Fruit fly (Drosophila melanogaster): Measurements from ENCODE around the gene Cmpk.
A peak's percentile ranks its signal among the peaks of the same experiment; 100 is the strongest.

Gene Cmpk

DNA sequence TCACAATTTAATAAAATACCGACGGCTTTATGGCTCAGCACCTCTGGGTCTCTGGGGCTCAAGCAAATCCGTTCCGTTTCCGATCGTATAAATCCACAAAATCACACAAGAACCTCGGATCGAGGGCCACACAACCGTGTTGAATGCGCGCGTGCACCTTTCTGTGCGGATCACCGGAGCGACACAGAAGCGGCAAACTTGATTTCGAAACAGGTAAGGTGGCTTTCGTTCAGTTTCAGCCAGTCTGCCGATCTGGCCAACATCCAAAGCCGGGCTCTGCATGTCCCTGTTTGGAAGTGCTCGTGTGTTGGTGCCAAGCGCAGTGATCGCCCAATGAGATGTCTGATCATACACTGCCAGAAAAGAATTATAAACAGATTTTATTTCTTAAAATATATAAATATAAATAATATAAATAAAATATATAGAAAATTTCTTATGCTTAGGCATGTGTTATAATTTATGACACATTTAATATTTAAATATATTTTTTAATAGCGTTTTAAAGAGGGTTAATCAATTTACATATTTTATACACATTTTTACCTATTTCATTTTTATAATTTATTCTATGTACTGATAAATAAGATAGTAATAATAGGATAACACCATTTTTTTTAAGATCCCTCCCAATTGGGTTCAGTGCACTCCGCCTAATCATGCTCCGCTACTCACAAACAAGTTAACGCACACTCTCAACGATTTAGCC is 43.4 kb upstream of the Cmpk start, which contains the start of gene dysf:
Gene dysf (minus strand): TSS at position 210 of the 709 bp plus-strand sequence.
- no peak for TF ChIP-seq fkh (GFP tag; optimal IDR thresholded peaks at IDR 0.05)
- peak; percentile 44; the same call in 2 of the 3 replicates for TF ChIP-seq eg (GFP tag; IDR thresholded peaks at IDR 0.05)
- peak; percentile 57 for TF ChIP-seq CG8319 (GFP tag; optimal IDR thresholded peaks at IDR 0.05)
- peak; percentile 77 for TF ChIP-seq CG6808 (GFP tag; optimal IDR thresholded peaks at IDR 0.05)
- TF ChIP-seq achi (GFP tag; optimal IDR thresholded peaks at IDR 0.05): peak; percentile 78
- peak; percentile 63 for TF ChIP-seq CG11762 (GFP tag; optimal IDR thresholded peaks at IDR 0.05; ENCODE audit: insufficient read depth)
- TF ChIP-seq CG11902 (GFP tag; optimal IDR thresholded peaks at IDR 0.05): peak; percentile 44
- TF ChIP-seq CG10631 (GFP tag; optimal IDR thresholded peaks at IDR 0.05): peak; percentile 83
- TF ChIP-seq Sox102F (GFP tag; optimal IDR thresholded peaks at IDR 0.05): peak; percentile 27
- TF ChIP-seq Hr38 (GFP tag; optimal IDR thresholded peaks at IDR 0.05): no peak
- peak; percentile 69 for TF ChIP-seq Blimp-1 (GFP tag; optimal IDR thresholded peaks at IDR 0.05)
- TF ChIP-seq CG8632 (GFP tag; optimal IDR thresholded peaks at IDR 0.05): peak; percentile 82
- peak; percentile 76 for TF ChIP-seq dsx (GFP tag; optimal IDR thresholded peaks at IDR 0.05; ENCODE audit: poor library complexity, severe bottlenecking)
- TF ChIP-seq esn (GFP tag; optimal IDR thresholded peaks at IDR 0.05): peak; percentile 72
- TF ChIP-seq lz (GFP tag; optimal IDR thresholded peaks at IDR 0.05): peak; percentile 33
- TF ChIP-seq Eip75B (GFP tag; optimal IDR thresholded peaks at IDR 0.05): no peak
- TF ChIP-seq CG16779 (tag; optimal IDR thresholded peaks at IDR 0.05): peak; percentile 37
- peak; percentile 76 for TF ChIP-seq acj6 (GFP tag; optimal IDR thresholded peaks at IDR 0.05)
- TF ChIP-seq Lpt (GFP tag; optimal IDR thresholded peaks at IDR 0.05): peak; percentile 61
- peak; percentile 52 for TF ChIP-seq Met (GFP tag; optimal IDR thresholded peaks at IDR 0.05)
- peak; percentile 81 to 87 for TF ChIP-seq ss (GFP tag; optimal IDR thresholded peaks at IDR 0.05)
- TF ChIP-seq OdsH (GFP tag; optimal IDR thresholded peaks at IDR 0.05): peak; percentile 73
- TF ChIP-seq CG11294 (GFP tag; IDR thresholded peaks at IDR 0.05): peak; percentile 39; the same call in 1 of the 2 replicates
- peak; percentile 34 for TF ChIP-seq Hr4 (GFP tag; optimal IDR thresholded peaks at IDR 0.05)
- TF ChIP-seq CG6854 (GFP tag; optimal IDR thresholded peaks at IDR 0.05): no peak
- TF ChIP-seq net (GFP tag; optimal IDR thresholded peaks at IDR 0.05): peak; percentile 23
- no peak for TF ChIP-seq Sox14 (GFP tag; optimal IDR thresholded peaks at IDR 0.05)
- TF ChIP-seq CG4318 (GFP tag; optimal IDR thresholded peaks at IDR 0.05): peak; percentile 77
- TF ChIP-seq CG6276 (GFP tag; optimal IDR thresholded peaks at IDR 0.05): peak; percentile 71
- peak; percentile 18; the same call in 1 of the 3 replicates for TF ChIP-seq CG6163 (GFP tag; IDR thresholded peaks at IDR 0.05)
- TF ChIP-seq CG8119 (GFP tag; IDR thresholded peaks at IDR 0.05): peak; percentile 88
- no peak for TF ChIP-seq fd85E (GFP tag; optimal IDR thresholded peaks at IDR 0.05)
- TF ChIP-seq fd59A (GFP tag; optimal IDR thresholded peaks at IDR 0.05): peak; percentile 41
- peak; percentile 90 for TF ChIP-seq CG32006 (GFP tag; optimal IDR thresholded peaks at IDR 0.05)
- TF ChIP-seq CG34406 (GFP tag; optimal IDR thresholded peaks at IDR 0.05): peak; percentile 81
- peak; percentile 71 for TF ChIP-seq CG3919 (GFP tag; optimal IDR thresholded peaks at IDR 0.05)
- peak; percentile 69 for TF ChIP-seq CG15336 (GFP tag; IDR thresholded peaks at IDR 0.05)
- peak; percentile 10 for TF ChIP-seq Sox15 (GFP tag; optimal IDR thresholded peaks at IDR 0.05)
- TF ChIP-seq Hr39 (GFP tag; optimal IDR thresholded peaks at IDR 0.05): peak; percentile 27
- peak; percentile 55 for TF ChIP-seq CG9139 (GFP tag; optimal IDR thresholded peaks at IDR 0.05)
- peak; percentile 69 for TF ChIP-seq svp (GFP tag)
- TF ChIP-seq salr (GFP tag; optimal IDR thresholded peaks at IDR 0.05): peak in 1 of 2 experiments; percentile 77
- peak; percentile 87 for TF ChIP-seq CG3032 (tag; optimal IDR thresholded peaks at IDR 0.05)
- TF ChIP-seq Ets96B (tag; optimal IDR thresholded peaks at IDR 0.05): peak; percentile 85
- peak; percentile 50 for TF ChIP-seq cyc (GFP tag; optimal IDR thresholded peaks at IDR 0.05)
- TF ChIP-seq CG31627 (GFP tag; optimal IDR thresholded peaks at IDR 0.05): peak; percentile 11
- peak; percentile 26 for TF ChIP-seq Eip93F (GFP tag; optimal IDR thresholded peaks at IDR 0.05)
- TF ChIP-seq CG6792 (GFP tag; optimal IDR thresholded peaks at IDR 0.05): peak; percentile 70
- TF ChIP-seq vri (GFP tag; optimal IDR thresholded peaks at IDR 0.05): peak; percentile 16
- TF ChIP-seq spab (GFP tag; optimal IDR thresholded peaks at IDR 0.05): peak; percentile 75

Data from whole organism, prepupa.